Fruit fly (Drosophila melanogaster): ENCODE data around the gene CG15599.

- TF ChIP-seq CG34367 (tag; optimal IDR thresholded peaks at IDR 0.05) (no peak), CG8159 (tag; optimal IDR thresholded peaks at IDR 0.05) (no peak)
These were observed 45.4 kb downstream of the CG15599 start for dm6 chrX:15643210-15643609.

Data from whole organism, pupa.